Fruit fly (Drosophila melanogaster) whole organism, embryonic: ENCODE results near the gene Twdlalpha.

Experiments
- Antp ChIP-seq: fragments of 200-800 bp; sonication (Bioruptor generic); optimal IDR thresholded peaks from 3 replicates; lab custom pipeline; 2016; ENCODE audit warnings: missing biosample characterization, missing genetic modification characterization
- Awh ChIP-seq: fragments of 200-800 bp; sonication (Bioruptor generic); IDR thresholded peaks from 2 replicates; pipeline ENCODE4, ENCODE4 v1.3.6; 2022; ENCODE audit warnings: missing biosample characterization, missing genetic modification characterization
- CG10462 ChIP-seq: fragments of 200-800 bp; sonication (Bioruptor generic); optimal IDR thresholded peaks from 2 replicates; lab custom pipeline; 2016; ENCODE audit warnings: missing biosample characterization, missing genetic modification characterization
- CG11695 ChIP-seq: fragments of 200-800 bp; sonication (Bioruptor generic); IDR thresholded peaks from 3 replicates; pipeline ENCODE4 v1.3.6; 2022; ENCODE audit warnings: missing biosample characterization, missing genetic modification characterization
- CG14050 ChIP-seq: fragments of 200-800 bp; sonication (Bioruptor generic); IDR thresholded peaks from 3 replicates; pipeline ENCODE4 v1.3.6; 2022; ENCODE audit warnings: missing biosample characterization, missing genetic modification characterization
- CG14860 ChIP-seq: fragments of 200-800 bp; sonication (Bioruptor generic); IDR thresholded peaks from 3 replicates; pipeline ENCODE4 v1.3.6; 2022; ENCODE audit warnings: missing biosample characterization, missing genetic modification characterization; ENCODE audit not compliant: partially characterized antibody
- CG14965 ChIP-seq: fragments of 200-800 bp; sonication (Bioruptor generic); optimal IDR thresholded peaks from 2 replicates; lab custom pipeline; 2016; ENCODE audit warnings: missing biosample characterization, missing genetic modification characterization, borderline replicate concordance
- CG15514 ChIP-seq: fragments of 200-800 bp; sonication (Bioruptor generic); optimal IDR thresholded peaks from 3 replicates; lab custom pipeline; 2017; ENCODE audit warnings: missing biosample characterization, missing genetic modification characterization, mild to moderate bottlenecking, moderate library complexity, missing genetic modification reagents
- CG16813 ChIP-seq: fragments of 200-800 bp; sonication (Bioruptor generic); IDR thresholded peaks from 3 replicates; pipeline ENCODE4 v1.3.6; 2022; ENCODE audit warnings: missing biosample characterization, missing genetic modification characterization; ENCODE audit not compliant: partially characterized antibody
- CG17612 ChIP-seq: fragments of 200-800 bp; sonication (Bioruptor generic); IDR thresholded peaks from 2 replicates; pipeline ENCODE4 v1.3.6; 2022; ENCODE audit warnings: missing biosample characterization, missing genetic modification characterization
- CG1792 ChIP-seq: fragments of 200-800 bp; sonication (Bioruptor generic); optimal IDR thresholded peaks from 2 replicates; lab custom pipeline; 2016; ENCODE audit warnings: missing biosample characterization, missing genetic modification characterization
- CG2678 ChIP-seq: fragments of 200-800 bp; sonication (Bioruptor generic); optimal IDR thresholded peaks from 3 replicates; lab custom pipeline; 2019; ENCODE audit warnings: missing biosample characterization, mild to moderate bottlenecking, missing genetic modification characterization, moderate library complexity
- CG30403 ChIP-seq: fragments of 200-800 bp; sonication (Bioruptor generic); optimal IDR thresholded peaks from 3 replicates; lab custom pipeline; 2016; ENCODE audit warnings: missing biosample characterization, missing genetic modification characterization
- CG32532 ChIP-seq: fragments of 200-800 bp; sonication (Bioruptor generic); IDR thresholded peaks from 2 replicates; pipeline ENCODE4 v1.3.6; 2022; ENCODE audit warnings: missing biosample characterization, missing genetic modification characterization
- CG3407 ChIP-seq: fragments of 200-800 bp; sonication (Bioruptor generic); optimal IDR thresholded peaks from 2 replicates; lab custom pipeline; 2018; ENCODE audit warnings: missing biosample characterization, mild to moderate bottlenecking, missing genetic modification characterization
- CG42726 ChIP-seq: fragments of 200-800 bp; sonication (Bioruptor generic); IDR thresholded peaks from 2 replicates; pipeline ENCODE4 v1.3.6; 2022; ENCODE audit warnings: missing biosample characterization, missing genetic modification characterization; ENCODE audit not compliant: partially characterized antibody
- CG4328 ChIP-seq: fragments of 200-800 bp; sonication (Bioruptor generic); optimal IDR thresholded peaks from 3 replicates; lab custom pipeline; 2017; ENCODE audit warnings: missing biosample characterization, missing genetic modification reagents, missing genetic modification characterization
- CG4730 ChIP-seq: fragments of 200-800 bp; sonication (Bioruptor generic); IDR thresholded peaks from 2 replicates; pipeline ENCODE4 v1.3.6; 2022; ENCODE audit warnings: missing biosample characterization, missing genetic modification characterization
- CG7372 ChIP-seq: fragments of 200-800 bp; sonication (Bioruptor generic); IDR thresholded peaks from 2 replicates; pipeline ENCODE4 v1.3.6; 2022; ENCODE audit warnings: missing biosample characterization, missing genetic modification characterization
- CG7963 ChIP-seq: fragments of 200-800 bp; sonication (Bioruptor generic); IDR thresholded peaks from 3 replicates; pipeline ENCODE4 v1.3.6; 2022; ENCODE audit warnings: missing biosample characterization, missing genetic modification characterization; ENCODE audit not compliant: partially characterized antibody
- CG8944 ChIP-seq: fragments of 200-800 bp; sonication (Bioruptor generic); optimal IDR thresholded peaks from 3 replicates; lab custom pipeline; 2016; ENCODE audit warnings: missing biosample characterization, missing genetic modification characterization
- CG9727 ChIP-seq: fragments of 200-800 bp; sonication (Bioruptor generic); optimal IDR thresholded peaks from 3 replicates; lab custom pipeline; 2017; ENCODE audit warnings: missing biosample characterization, mild to moderate bottlenecking, missing genetic modification characterization
- CHES-1-like ChIP-seq: fragments of 200-800 bp; sonication (Bioruptor generic); optimal IDR thresholded peaks from 2 replicates; lab custom pipeline; 2016; ENCODE audit warnings: missing biosample characterization, missing genetic modification characterization
- CkIIα-i1 ChIP-seq: fragments of 200-800 bp; sonication (Bioruptor generic); IDR thresholded peaks from 2 replicates; pipeline ENCODE4 v1.3.6; 2022; ENCODE audit warnings: missing biosample characterization, missing genetic modification characterization
- Dll ChIP-seq: fragments of 200-800 bp; sonication (Bioruptor generic); IDR thresholded peaks from 4 replicates; pipeline ENCODE4 v1.3.6; 2022; ENCODE audit warnings: missing biosample characterization, missing genetic modification characterization; ENCODE audit not compliant: partially characterized antibody
- Dp ChIP-seq: fragments of 200-800 bp; sonication (Bioruptor generic); optimal IDR thresholded peaks from 2 replicates; lab custom pipeline; 2018; ENCODE audit warnings: missing biosample characterization, mild to moderate bottlenecking, missing genetic modification characterization, moderate library complexity
- Drgx ChIP-seq: fragments of 200-800 bp; sonication (Bioruptor generic); IDR thresholded peaks from 2 replicates; pipeline ENCODE4 v1.3.6; 2022; ENCODE audit warnings: missing biosample characterization, missing genetic modification characterization
- Ets65A ChIP-seq: fragments of 200-800 bp; sonication (Bioruptor generic); peaks from one replicate; lab custom pipeline; 2016; ENCODE audit warnings: missing biosample characterization, missing genetic modification characterization
- Fer3 ChIP-seq: fragments of 200-800 bp; sonication (Bioruptor generic); optimal IDR thresholded peaks from 2 replicates; lab custom pipeline; 2018; ENCODE audit warnings: missing biosample characterization, mild to moderate bottlenecking, missing genetic modification characterization, moderate library complexity
- NFAT ChIP-seq: fragments of 200-800 bp; sonication (Bioruptor generic); IDR thresholded peaks from 2 replicates; pipeline ENCODE4 v1.3.6; 2022; ENCODE audit warnings: missing biosample characterization, missing genetic modification characterization
- Opbp ChIP-seq: fragments of 200-800 bp; sonication (Bioruptor generic); IDR thresholded peaks from 3 replicates; pipeline ENCODE4 v1.3.6; 2022; ENCODE audit warnings: missing biosample characterization, missing genetic modification characterization; ENCODE audit not compliant: partially characterized antibody
- Sin3A ChIP-seq: fragments of >200 bp; optimal IDR thresholded peaks from 2 replicates; lab custom pipeline; 2018
- Sry-δ ChIP-seq: fragments of 200-800 bp; sonication (Bioruptor generic); optimal IDR thresholded peaks from 2 replicates; lab custom pipeline; 2016; ENCODE audit warnings: missing biosample characterization, missing genetic modification characterization
- Trl ChIP-seq, 3 experiments: fragments of >200 bp in 2 of 3; fragments of 200-800 bp in 1 of 3; sonication (Bioruptor generic) in 1 of 3; optimal IDR thresholded peaks; 2 replicates in 1 of 3; 3 replicates in 2 of 3; lab custom pipeline; 2016 to 2017; ENCODE audit warnings: missing biosample characterization in 1 of 3, missing genetic modification characterization in 1 of 3
- ase ChIP-seq: fragments of 200-800 bp; sonication (Bioruptor generic); IDR thresholded peaks from 3 replicates; pipeline ENCODE4 v1.3.6; 2022; ENCODE audit warnings: missing biosample characterization, missing genetic modification characterization
- bigmax ChIP-seq: fragments of 200-800 bp; sonication (Bioruptor generic); optimal IDR thresholded peaks from 2 replicates; lab custom pipeline; 2018; ENCODE audit warnings: missing biosample characterization, mild to moderate bottlenecking, missing genetic modification characterization
- bowl ChIP-seq: fragments of 200-800 bp; sonication (Bioruptor generic); IDR thresholded peaks from 2 replicates; pipeline ENCODE4 v1.3.6; 2022; ENCODE audit warnings: missing biosample characterization, missing genetic modification characterization
- dan ChIP-seq: fragments of 200-800 bp; sonication (Bioruptor generic); IDR thresholded peaks from 2 replicates; pipeline ENCODE4 v1.3.6; 2022; ENCODE audit warnings: missing biosample characterization, missing genetic modification characterization
- dmrt99B ChIP-seq: fragments of 200-800 bp; sonication (Bioruptor generic); optimal IDR thresholded peaks from 2 replicates; lab custom pipeline; 2018; ENCODE audit warnings: missing biosample characterization, mild to moderate bottlenecking, missing genetic modification characterization, moderate library complexity
- fru ChIP-seq: fragments of >200 bp; optimal IDR thresholded peaks from 2 replicates; lab custom pipeline; 2017
- gfzf ChIP-seq: fragments of 200-800 bp; sonication (Bioruptor generic); optimal IDR thresholded peaks from 2 replicates; lab custom pipeline; 2016; ENCODE audit warnings: missing biosample characterization, mild to moderate bottlenecking, missing genetic modification characterization, moderate library complexity
- grn ChIP-seq: fragments of 200-800 bp; sonication (Bioruptor generic); optimal IDR thresholded peaks from 3 replicates; lab custom pipeline; 2017; ENCODE audit warnings: missing biosample characterization, missing genetic modification characterization
- gt ChIP-seq: fragments of 200-800 bp; sonication (Bioruptor generic); IDR thresholded peaks from 2 replicates; pipeline ENCODE4 v1.3.6; 2022; ENCODE audit warnings: missing biosample characterization, missing genetic modification characterization
- hbn ChIP-seq: fragments of 200-800 bp; sonication (Bioruptor generic); IDR thresholded peaks from 2 replicates; pipeline ENCODE4 v1.3.6; 2022; ENCODE audit warnings: missing biosample characterization, missing genetic modification characterization; ENCODE audit not compliant: partially characterized antibody
- knrl ChIP-seq: fragments of 200-800 bp; sonication (Bioruptor generic); IDR thresholded peaks from 3 replicates; pipeline ENCODE4 v1.3.6; 2022; ENCODE audit warnings: missing biosample characterization, missing genetic modification characterization; ENCODE audit not compliant: partially characterized antibody
- pzg ChIP-seq: fragments of 200-800 bp; sonication (Bioruptor generic); optimal IDR thresholded peaks from 3 replicates; lab custom pipeline; 2018; ENCODE audit warnings: missing biosample characterization, mild to moderate bottlenecking, missing genetic modification characterization, moderate library complexity
- sima ChIP-seq: fragments of 200-800 bp; sonication (Bioruptor generic); optimal IDR thresholded peaks from 2 replicates; lab custom pipeline; 2016; ENCODE audit warnings: missing biosample characterization, missing genetic modification characterization
- sug ChIP-seq: fragments of 200-800 bp; optimal IDR thresholded peaks from 2 replicates; lab custom pipeline; 2019; ENCODE audit warnings: missing biosample characterization, mild to moderate bottlenecking, missing genetic modification characterization, moderate library complexity
- unc-4 ChIP-seq: fragments of 200-800 bp; sonication (Bioruptor generic); IDR thresholded peaks from 2 replicates; pipeline ENCODE4 v1.3.6; 2022; ENCODE audit warnings: missing biosample characterization, missing genetic modification characterization; ENCODE audit not compliant: partially characterized antibody
- zfh1 ChIP-seq: fragments of 200-800 bp; sonication (Bioruptor generic); IDR thresholded peaks from 3 replicates; pipeline ENCODE4 v1.3.6; 2022; ENCODE audit warnings: missing biosample characterization, missing genetic modification characterization

Twdlalpha gene

DNA sequence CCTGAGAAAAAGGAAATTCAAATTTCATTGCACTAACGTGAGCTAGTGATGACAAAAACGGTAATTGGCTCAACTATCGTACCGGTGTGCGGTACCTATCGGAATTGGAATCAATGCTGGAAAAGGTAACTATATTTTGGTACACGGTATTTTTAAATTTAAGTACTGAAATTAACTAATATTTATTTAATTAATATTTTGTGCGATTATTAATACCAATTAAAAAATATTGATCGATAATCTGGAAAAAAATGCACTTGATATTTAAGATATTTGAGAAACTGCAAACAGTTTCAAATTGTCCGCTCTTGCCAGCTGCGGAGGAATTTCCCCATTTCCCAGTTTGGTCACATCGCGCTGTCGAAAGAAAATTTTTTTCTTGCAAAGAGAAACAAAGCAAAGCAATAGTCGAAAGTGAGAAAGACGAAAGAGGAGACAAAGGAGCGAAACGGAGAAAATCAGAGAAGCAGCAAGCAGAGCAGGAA lies 44.8 kb downstream of the Twdlalpha start (continued):
- TF ChIP-seq CG9727 (GFP tag; lab: Kevin White, UChicago) (peak; percentile 28), CHES-1-like (GFP tag; lab: Kevin White, UChicago) (no peak), Trl (optimal IDR thresholded peaks at IDR 0.05; lab: Kevin White, UChicago) (no peak), Trl (GFP tag; optimal IDR thresholded peaks at IDR 0.05; lab: Kevin White, UChicago) (no peak), CG14050 (no peak), gt (GFP tag; lab: Robert Waterston, UW) (no peak), Sry-δ (GFP tag; lab: Kevin White, UChicago) (peak; percentile 72), zfh1 (GFP tag; lab: Robert Waterston, UW) (0 out of 3 replicates have a peak, but pooled peaks have one; percentile 31), Awh (no peak), CG8944 (GFP tag; lab: Kevin White, UChicago) (no peak), Fer3 (tag; lab: Kevin White, UChicago) (no peak), bowl (GFP tag; lab: Robert Waterston, UW) (no peak), CG1792 (GFP tag; lab: Kevin White, UChicago) (no peak), Drgx (no peak), ase (no peak), pzg (GFP tag; lab: Kevin White, UChicago) (peak; percentile 38), Sin3A (lab: Kevin White, UChicago) (peak; percentile 55), CG15514 (peak; percentile 81), CG7372 (GFP tag; lab: Robert Waterston, UW) (no peak), sug (tag; lab: Kevin White, UChicago) (peak; percentile 2), CG3407 (GFP tag; lab: Kevin White, UChicago) (no peak), bigmax (GFP tag; lab: Kevin White, UChicago) (no peak), dmrt99B (tag; lab: Kevin White, UChicago) (no peak), dan (no peak), Antp (no peak), CG16813 (GFP tag; lab: Robert Waterston, UW) (peak; percentile 63), CG14860 (peak; percentile 33; the same call in 1 of the 3 replicates), CG7963 (GFP tag; lab: Robert Waterston, UW) (0 out of 3 replicates have a peak, but pooled peaks have one; percentile 31), CG4328 (GFP tag; lab: Kevin White, UChicago) (no peak), CG42726 (GFP tag; lab: Robert Waterston, UW) (peak; percentile 51; the same call in 1 of the 2 replicates), grn (GFP tag; lab: Kevin White, UChicago) (no peak), unc-4 (GFP tag; lab: Robert Waterston, UW) (peak; percentile 51; the same call in 1 of the 2 replicates), CkIIα-i1 (GFP tag; lab: Robert Waterston, UW) (no peak), gfzf (peak; percentile 55), fru (lab: Kevin White, UChicago) (no peak), CG17612 (GFP tag; lab: Robert Waterston, UW) (no peak), knrl (GFP tag; lab: Robert Waterston, UW) (peak; percentile 65; the same call in 2 of the 3 replicates), sima (no peak), CG4730 (no peak), Dp (peak; percentile 78), Ets65A (GFP tag; lab: Kevin White, UChicago) (no peak), hbn (GFP tag; lab: Robert Waterston, UW) (peak; percentile 29; the same call in 1 of the 2 replicates), CG2678 (tag; lab: Kevin White, UChicago) (no peak), CG11695 (GFP tag; lab: Robert Waterston, UW) (no peak), NFAT (GFP tag; lab: Robert Waterston, UW) (0 out of 2 replicates have a peak, but pooled peaks have one; percentile 31), CG30403 (peak; percentile 5), CG10462 (GFP tag; lab: Kevin White, UChicago) (no peak), CG14965 (GFP tag; lab: Kevin White, UChicago) (no peak), CG32532 (GFP tag; lab: Robert Waterston, UW) (no peak), Opbp (GFP tag; lab: Robert Waterston, UW) (peak; percentile 39; the same call in 1 of the 3 replicates), Dll (GFP tag; lab: Robert Waterston, UW) (peak; percentile 67; the same call in 2 of the 4 replicates)
